Fruit fly (Drosophila melanogaster) whole organism, embryonic: ENCODE results near the gene CG31321.

ENCODE experiments used
- ATbp ChIP-seq: fragments of 200-800 bp; sonication (Bioruptor generic); optimal IDR thresholded peaks from 2 replicates; lab custom pipeline; 2017; ENCODE audit warnings: missing biosample characterization, mild to moderate bottlenecking, missing genetic modification characterization, missing genetic modification reagents
- CG10267 ChIP-seq: fragments of 200-800 bp; sonication (Bioruptor generic); optimal IDR thresholded peaks from 2 replicates; lab custom pipeline; 2018; ENCODE audit warnings: missing biosample characterization, mild to moderate bottlenecking, missing genetic modification characterization, moderate library complexity
- CG10959 ChIP-seq: fragments of 200-800 bp; sonication (Bioruptor generic); IDR thresholded peaks from 2 replicates; pipeline ENCODE4 v1.3.6; 2022; ENCODE audit warnings: missing biosample characterization, missing genetic modification characterization
- CG11398 ChIP-seq: fragments of 200-800 bp; sonication (Bioruptor generic); optimal IDR thresholded peaks from 2 replicates; lab custom pipeline; 2016; ENCODE audit warnings: missing biosample characterization, missing genetic modification characterization
- CG11504 ChIP-seq: fragments of 200-800 bp; sonication (Bioruptor generic); optimal IDR thresholded peaks from 3 replicates; lab custom pipeline; 2019; ENCODE audit warnings: missing biosample characterization, mild to moderate bottlenecking, missing genetic modification characterization, moderate library complexity
- CG13424 ChIP-seq: fragments of 200-800 bp; sonication (Bioruptor generic); optimal IDR thresholded peaks from 2 replicates; lab custom pipeline; 2019; ENCODE audit warnings: missing biosample characterization, mild to moderate bottlenecking, missing genetic modification characterization, moderate library complexity
- CG15269 ChIP-seq: fragments of 200-800 bp; sonication (Bioruptor generic); optimal IDR thresholded peaks from 2 replicates; lab custom pipeline; 2018; ENCODE audit warnings: missing biosample characterization, mild to moderate bottlenecking, missing genetic modification characterization, moderate library complexity
- CG1529 ChIP-seq: fragments of 200-800 bp; sonication (Bioruptor generic); optimal IDR thresholded peaks from 3 replicates; lab custom pipeline; 2018; ENCODE audit warnings: missing biosample characterization, missing genetic modification characterization
- CG17328 ChIP-seq: fragments of 200-800 bp; sonication (Bioruptor generic); IDR thresholded peaks from 2 replicates; pipeline ENCODE4 v1.3.6; 2022; ENCODE audit warnings: missing biosample characterization, missing genetic modification characterization
- CG1832 ChIP-seq: fragments of 200-800 bp; sonication (Bioruptor generic); optimal IDR thresholded peaks from 2 replicates; lab custom pipeline; 2017; ENCODE audit warnings: missing biosample characterization, mild to moderate bottlenecking, missing genetic modification characterization, inconsistent platforms
- CG2678 ChIP-seq: fragments of 200-800 bp; sonication (Bioruptor generic); optimal IDR thresholded peaks from 3 replicates; lab custom pipeline; 2019; ENCODE audit warnings: missing biosample characterization, mild to moderate bottlenecking, missing genetic modification characterization, moderate library complexity
- CG2889 ChIP-seq: fragments of 200-800 bp; sonication (Bioruptor generic); IDR thresholded peaks from 3 replicates; pipeline ENCODE4 v1.3.6; 2022; ENCODE audit warnings: missing biosample characterization, missing genetic modification characterization
- CG3847 ChIP-seq: fragments of 200-800 bp; sonication (Bioruptor generic); IDR thresholded peaks from 2 replicates; pipeline ENCODE4 v1.3.6; 2022; ENCODE audit warnings: missing biosample characterization, missing genetic modification characterization
- CG6272 ChIP-seq: fragments of 200-800 bp; sonication (Bioruptor generic); IDR thresholded peaks from 2 replicates; pipeline ENCODE4 v1.3.6; 2022; ENCODE audit warnings: missing biosample characterization, missing genetic modification characterization
- CG8281 ChIP-seq: fragments of 200-800 bp; sonication (Bioruptor generic); optimal IDR thresholded peaks from 2 replicates; lab custom pipeline; 2018; ENCODE audit warnings: missing biosample characterization, mild to moderate bottlenecking, missing genetic modification characterization, moderate library complexity
- CG8290 ChIP-seq, 3 experiments: fragments of 200-800 bp; sonication (Bioruptor generic); optimal IDR thresholded peaks; 2 replicates each; lab custom pipeline; 2016 to 2019; ENCODE audit warnings: missing biosample characterization in 3 of 3, missing genetic modification characterization in 3 of 3, mild to moderate bottlenecking in 2 of 3, moderate library complexity in 1 of 3
- CTCF ChIP-seq: fragments of 200-800 bp; sonication (Bioruptor generic); optimal IDR thresholded peaks from 2 replicates; lab custom pipeline; 2017; ENCODE audit warnings: missing biosample characterization, mild to moderate bottlenecking, missing genetic modification characterization, moderate library complexity
- D19A ChIP-seq: fragments of 200-800 bp; optimal IDR thresholded peaks from 3 replicates; lab custom pipeline; 2019; ENCODE audit warnings: missing biosample characterization, mild to moderate bottlenecking, missing genetic modification characterization, moderate library complexity
- Dp ChIP-seq: fragments of 200-800 bp; sonication (Bioruptor generic); optimal IDR thresholded peaks from 2 replicates; lab custom pipeline; 2018; ENCODE audit warnings: missing biosample characterization, mild to moderate bottlenecking, missing genetic modification characterization, moderate library complexity
- Fer3 ChIP-seq: fragments of 200-800 bp; sonication (Bioruptor generic); optimal IDR thresholded peaks from 2 replicates; lab custom pipeline; 2018; ENCODE audit warnings: missing biosample characterization, mild to moderate bottlenecking, missing genetic modification characterization, moderate library complexity
- Hand ChIP-seq: fragments of 200-800 bp; sonication (Bioruptor generic); optimal IDR thresholded peaks from 2 replicates; lab custom pipeline; 2017; ENCODE audit warnings: mild to moderate bottlenecking, missing biosample characterization, missing genetic modification reagents, missing genetic modification characterization
- HmgZ ChIP-seq: fragments of 200-800 bp; sonication (Bioruptor generic); optimal IDR thresholded peaks from 2 replicates; lab custom pipeline; 2018; ENCODE audit warnings: missing biosample characterization, mild to moderate bottlenecking, missing genetic modification characterization
- Hr78 ChIP-seq, 2 experiments: fragments of 200-800 bp in 1 of 2; fragments of >200 bp in 1 of 2; sonication (Bioruptor generic) in 1 of 2; optimal IDR thresholded peaks; 2 replicates each; lab custom pipeline; 2017 to 2019; ENCODE audit warnings: missing biosample characterization in 2 of 2, missing genetic modification characterization in 2 of 2, mild to moderate bottlenecking in 1 of 2, moderate library complexity in 1 of 2
- NC2β ChIP-seq: fragments of 200-800 bp; sonication (Bioruptor generic); optimal IDR thresholded peaks from 2 replicates; lab custom pipeline; 2016; ENCODE audit warnings: missing biosample characterization, missing genetic modification characterization
- PHDP ChIP-seq: fragments of 200-800 bp; sonication (Bioruptor generic); optimal IDR thresholded peaks from 3 replicates; lab custom pipeline; 2018; ENCODE audit warnings: missing biosample characterization, mild to moderate bottlenecking, missing genetic modification characterization, moderate library complexity
- Usf ChIP-seq: fragments of 200-800 bp; sonication (Bioruptor generic); optimal IDR thresholded peaks from 2 replicates; lab custom pipeline; 2017; ENCODE audit warnings: missing genotype, missing biosample characterization, missing genetic modification characterization
- Xrp1 ChIP-seq: fragments of 200-800 bp; sonication (Bioruptor generic); IDR thresholded peaks from 2 replicates; pipeline ENCODE4 v1.3.6; 2022; ENCODE audit warnings: missing biosample characterization, missing genetic modification characterization
- bcd ChIP-seq: fragments of 200-800 bp; sonication (Bioruptor generic); optimal IDR thresholded peaks from 2 replicates; lab custom pipeline; 2017; ENCODE audit warnings: missing biosample characterization, mild to moderate bottlenecking, missing genetic modification characterization
- cwo ChIP-seq: fragments of 200-800 bp; sonication (Bioruptor generic); optimal IDR thresholded peaks from 3 replicates; lab custom pipeline; 2017; ENCODE audit warnings: missing biosample characterization, missing genetic modification characterization, mild to moderate bottlenecking, moderate library complexity, missing genetic modification reagents
- dmrt11E ChIP-seq: fragments of 200-800 bp; sonication (Bioruptor generic); optimal IDR thresholded peaks from 3 replicates; lab custom pipeline; 2018; ENCODE audit warnings: missing biosample characterization, mild to moderate bottlenecking, missing genetic modification characterization, moderate library complexity
- dpn ChIP-seq, 2 experiments: fragments of 200-800 bp; sonication (Bioruptor generic); optimal IDR thresholded peaks; 3 replicates each; lab custom pipeline; 2016; ENCODE audit warnings: missing biosample characterization in 2 of 2, missing genetic modification characterization in 2 of 2
- eyg ChIP-seq: fragments of 200-800 bp; sonication (Bioruptor generic); optimal IDR thresholded peaks from 3 replicates; lab custom pipeline; 2016; ENCODE audit warnings: missing biosample characterization, missing genetic modification characterization
- grau ChIP-seq: fragments of 200-800 bp; optimal IDR thresholded peaks from 3 replicates; lab custom pipeline; 2019; ENCODE audit warnings: missing biosample characterization, mild to moderate bottlenecking, missing genetic modification characterization, moderate library complexity
- hb ChIP-seq: fragments of 200-800 bp; sonication (Bioruptor generic); IDR thresholded peaks from 3 replicates; pipeline ENCODE4 v1.3.6; 2022; ENCODE audit warnings: missing biosample characterization, missing genetic modification characterization; ENCODE audit not compliant: partially characterized antibody
- lbe ChIP-seq: fragments of 200-800 bp; sonication (Bioruptor generic); optimal IDR thresholded peaks from 2 replicates; lab custom pipeline; 2016; ENCODE audit warnings: missing biosample characterization, mild to moderate bottlenecking, missing genetic modification characterization
- lov ChIP-seq, 2 experiments: fragments of 200-800 bp in 1 of 2; fragments of >200 bp in 1 of 2; sonication (Bioruptor generic) in 1 of 2; IDR thresholded peaks in 1 of 2; optimal IDR thresholded peaks in 1 of 2; 2 replicates in 1 of 2; 3 replicates in 1 of 2; pipeline versions ENCODE4 v1.3.6 to Lab custom; 2017 to 2022; ENCODE audit warnings: missing biosample characterization in 1 of 2, missing genetic modification characterization in 1 of 2
- pfk ChIP-seq: fragments of 200-800 bp; sonication (Bioruptor generic); optimal IDR thresholded peaks from 2 replicates; lab custom pipeline; 2018; ENCODE audit warnings: missing biosample characterization, mild to moderate bottlenecking, missing genetic modification characterization, moderate library complexity
- pros ChIP-seq: fragments of 200-800 bp; sonication (Bioruptor generic); optimal IDR thresholded peaks from 3 replicates; lab custom pipeline; 2019; ENCODE audit warnings: missing biosample characterization, mild to moderate bottlenecking, missing genetic modification characterization, moderate library complexity
- pzg ChIP-seq: fragments of 200-800 bp; sonication (Bioruptor generic); optimal IDR thresholded peaks from 3 replicates; lab custom pipeline; 2018; ENCODE audit warnings: missing biosample characterization, mild to moderate bottlenecking, missing genetic modification characterization, moderate library complexity
- run ChIP-seq: fragments of 200-800 bp; sonication (Bioruptor generic); optimal IDR thresholded peaks from 3 replicates; lab custom pipeline; 2018; ENCODE audit warnings: missing biosample characterization, mild to moderate bottlenecking, missing genetic modification characterization
- sens ChIP-seq: fragments of 200-800 bp; sonication (Bioruptor generic); peaks from one replicate; lab custom pipeline; 2016; ENCODE audit warnings: missing biosample characterization, missing genetic modification characterization
- slbo ChIP-seq: fragments of 200-800 bp; sonication (Bioruptor generic); IDR thresholded peaks from 2 replicates; pipeline ENCODE4 v1.3.6; 2022; ENCODE audit warnings: missing biosample characterization, missing genetic modification characterization
- slp2 ChIP-seq: fragments of 200-800 bp; sonication (Bioruptor generic); optimal IDR thresholded peaks from 2 replicates; lab custom pipeline; 2016; ENCODE audit warnings: missing biosample characterization, missing genetic modification characterization
- sqz ChIP-seq: fragments of 200-800 bp; sonication (Bioruptor generic); optimal IDR thresholded peaks from 3 replicates; lab custom pipeline; 2018; ENCODE audit warnings: missing biosample characterization, mild to moderate bottlenecking, missing genetic modification characterization
- stc ChIP-seq: fragments of 200-800 bp; sonication (Bioruptor generic); IDR thresholded peaks from 2 replicates; pipeline ENCODE4 v1.3.6; 2022; ENCODE audit warnings: missing biosample characterization, missing genetic modification characterization
- tin ChIP-seq: fragments of 200-800 bp; sonication (Bioruptor generic); optimal IDR thresholded peaks from 3 replicates; lab custom pipeline; 2016; ENCODE audit warnings: missing biosample characterization, missing genetic modification characterization
- tup ChIP-seq: fragments of 200-800 bp; sonication (Bioruptor generic); optimal IDR thresholded peaks from 2 replicates; lab custom pipeline; 2016; ENCODE audit warnings: missing biosample characterization, mild to moderate bottlenecking, missing genetic modification characterization, moderate library complexity
- vvl ChIP-seq: fragments of 200-800 bp; sonication (Bioruptor generic); IDR thresholded peaks from 2 replicates; pipeline ENCODE4 v1.3.6; 2022; ENCODE audit warnings: missing biosample characterization, missing genetic modification characterization
- wdn ChIP-seq: fragments of 200-800 bp; sonication (Bioruptor generic); IDR thresholded peaks from 2 replicates; pipeline ENCODE4 v1.3.6; 2022; ENCODE audit warnings: missing biosample characterization, missing genetic modification characterization

Gene CG31321

DNA sequence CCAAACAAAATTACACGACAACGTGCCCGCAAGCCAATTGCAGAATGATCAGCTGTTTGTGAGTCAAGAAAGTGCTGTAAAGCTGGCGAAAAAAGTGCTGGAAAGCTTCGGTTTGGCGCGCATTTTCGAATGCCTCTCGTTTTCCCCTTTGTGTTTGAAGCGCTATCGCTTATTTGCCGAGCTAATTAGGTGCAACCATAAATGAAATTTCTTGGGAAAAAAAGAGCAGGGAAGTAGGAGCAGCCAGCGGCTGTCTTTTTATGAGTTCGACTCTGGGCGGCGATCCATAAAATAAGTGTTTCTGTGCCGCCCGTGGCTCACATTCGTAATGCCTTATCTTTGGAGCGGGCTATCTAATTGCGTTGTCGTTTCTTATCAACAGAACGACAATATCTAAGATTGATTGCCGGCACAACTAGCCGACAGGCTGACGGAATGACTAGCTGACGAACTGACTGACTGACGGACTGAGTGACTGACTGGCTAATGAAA lies 51.6 kb downstream of the CG31321 start, which contains the start of gene Dnaaf5 (continued):
- peak; percentile 21 for TF ChIP-seq NC2β (GFP tag; lab: Kevin White, UChicago)
- TF ChIP-seq pros (GFP tag; lab: Kevin White, UChicago), result peak; percentile 48
- TF ChIP-seq CG6272, result no peak
- peak; percentile 39 for TF ChIP-seq CG2678
- peak; percentile 1 for TF ChIP-seq CG15269 (tag; lab: Kevin White, UChicago)
- TF ChIP-seq Hr78 (GFP tag; optimal IDR thresholded peaks at IDR 0.05; lab: Kevin White, UChicago), result peak in 1 of 2 experiments; percentile 42
- no peak for TF ChIP-seq CG13424
- TF ChIP-seq Xrp1 (GFP tag; lab: Robert Waterston, UW), result no peak
- TF ChIP-seq wdn (GFP tag; lab: Robert Waterston, UW), result no peak
- peak; percentile 100 for TF ChIP-seq CG8281 (tag; lab: Kevin White, UChicago)
- 0 out of 2 replicates have a peak, but pooled peaks have one; percentile 34 for TF ChIP-seq vvl (GFP tag; lab: Robert Waterston, UW)
- TF ChIP-seq Hand, result no peak
- TF ChIP-seq bcd (GFP tag; lab: Kevin White, UChicago), result no peak
- TF ChIP-seq sens (GFP tag; lab: Kevin White, UChicago), result peak; percentile 67
- peak; percentile 83 for TF ChIP-seq Dp (GFP tag; lab: Kevin White, UChicago)
- TF ChIP-seq grau (tag; lab: Kevin White, UChicago), result peak; percentile 9
- TF ChIP-seq HmgZ, result peak; percentile 61
- TF ChIP-seq CG1832 (GFP tag; lab: Kevin White, UChicago), result no peak
- TF ChIP-seq CG10959 (GFP tag; lab: Robert Waterston, UW), result no peak
- peak; percentile 50 for TF ChIP-seq cwo (GFP tag; lab: Kevin White, UChicago)
- TF ChIP-seq Usf (GFP tag; lab: Kevin White, UChicago), result no peak
- no peak for TF ChIP-seq pfk
- TF ChIP-seq tup (GFP tag; lab: Kevin White, UChicago), result no peak
- peak; percentile 69 for TF ChIP-seq CG11504 (tag; lab: Kevin White, UChicago)
- TF ChIP-seq Fer3 (tag; lab: Kevin White, UChicago), result peak; percentile 9
- TF ChIP-seq PHDP, result peak; percentile 11
- TF ChIP-seq stc (GFP tag; lab: Robert Waterston, UW), result 0 out of 2 replicates have a peak, but pooled peaks have one; percentile 29
- peak; percentile 50 for TF ChIP-seq slbo (GFP tag; lab: Robert Waterston, UW)
- no peak for TF ChIP-seq CG8290 (GFP tag; optimal IDR thresholded peaks at IDR 0.05; lab: Kevin White, UChicago)
- TF ChIP-seq CG8290 (tag; optimal IDR thresholded peaks at IDR 0.05; lab: Kevin White, UChicago), result peak in 1 of 2 experiments; percentile 24
- peak; percentile 77 for TF ChIP-seq lbe (GFP tag; lab: Kevin White, UChicago)
- TF ChIP-seq D19A (tag; lab: Kevin White, UChicago), result peak; percentile 5
- peak; percentile 34; the same call in 1 of the 2 replicates for TF ChIP-seq CG3847 (GFP tag; lab: Robert Waterston, UW)
- no peak for TF ChIP-seq tin (GFP tag; lab: Kevin White, UChicago)
- peak; percentile 34 for TF ChIP-seq pzg (GFP tag; lab: Kevin White, UChicago)
- TF ChIP-seq lov (optimal IDR thresholded peaks at IDR 0.05; lab: Kevin White, UChicago), result peak; percentile 58
- TF ChIP-seq lov (GFP tag; IDR thresholded peaks at IDR 0.05; lab: Robert Waterston, UW), result no peak
- peak; percentile 18; the same call in 1 of the 2 replicates for TF ChIP-seq CG17328 (GFP tag; lab: Robert Waterston, UW)
- TF ChIP-seq dmrt11E (tag; lab: Kevin White, UChicago), result no peak
- TF ChIP-seq CG2889, result no peak
- TF ChIP-seq run (tag; lab: Kevin White, UChicago), result no peak
- peak; percentile 20 for TF ChIP-seq CG11398
- peak in 1 of 2 experiments; percentile 25 for TF ChIP-seq dpn (GFP tag; optimal IDR thresholded peaks at IDR 0.05; lab: Kevin White, UChicago)
- peak; percentile 7 for TF ChIP-seq CG1529 (GFP tag; lab: Kevin White, UChicago)
- TF ChIP-seq sqz (GFP tag; lab: Kevin White, UChicago), result peak; percentile 34
- peak; percentile 27 for TF ChIP-seq eyg (GFP tag; lab: Kevin White, UChicago)
- TF ChIP-seq slp2 (GFP tag; lab: Kevin White, UChicago), result no peak
- TF ChIP-seq hb (GFP tag; lab: Robert Waterston, UW), result no peak
- TF ChIP-seq CTCF (GFP tag; lab: Kevin White, UChicago), result peak; percentile 35
- TF ChIP-seq ATbp (GFP tag; lab: Kevin White, UChicago), result peak; percentile 35
- TF ChIP-seq CG10267, result peak; percentile 63
